In genomic region chrIII:8411976-8412375, ce11 we compare ENCODE assay signal across 4 worm cellular contexts.
TF ChIP-seq lines count a peak whose summit lies in the region.

No protein-coding gene starts in this region.

TF ChIP-seq in whole organism, L2 larva, 48 proteins besides CTCF, POLR2A, EP300 and RAD21 (continues in another document):
- TF ChIP-seq nhr-6 (tag; optimal IDR thresholded peaks at IDR 0.05; lab: Kevin White, UChicago) (peak; percentile 49), egl-27 (tag; optimal IDR thresholded peaks at IDR 0.05; lab: Kevin White, UChicago) (peak; percentile 28), nhr-23 (tag; optimal IDR thresholded peaks at IDR 0.05; lab: Kevin White, UChicago) (no peak), elt-3 (tag; optimal IDR thresholded peaks at IDR 0.05; lab: Kevin White, UChicago) (no peak), ama-1 (optimal IDR thresholded peaks at IDR 0.05; lab: Kevin White, UChicago) (peak; percentile 38), Y55F3AM.14 (GFP tag; optimal IDR thresholded peaks at IDR 0.05; lab: Kevin White, UChicago) (peak; percentile 62), skn-1 (tag; optimal IDR thresholded peaks at IDR 0.05; lab: Kevin White, UChicago) (peak; percentile 8), dmd-4 (tag; optimal IDR thresholded peaks at IDR 0.05; lab: Kevin White, UChicago) (no peak), sma-3 (GFP tag; optimal IDR thresholded peaks at IDR 0.05; lab: Kevin White, UChicago) (peak; percentile 36), ceh-16 (tag; optimal IDR thresholded peaks at IDR 0.05; lab: Kevin White, UChicago) (no peak), sma-9 (GFP tag; optimal IDR thresholded peaks at IDR 0.05; lab: Kevin White, UChicago) (peak; percentile 44), sma-9 (tag; optimal IDR thresholded peaks at IDR 0.05; lab: Kevin White, UChicago) (no peak), lin-11 (tag; optimal IDR thresholded peaks at IDR 0.05; lab: Kevin White, UChicago) (peak; percentile 20), mdl-1 (tag; optimal IDR thresholded peaks at IDR 0.05; lab: Kevin White, UChicago) (peak in 1 of 2 experiments; percentile 28), nhr-12 (tag; optimal IDR thresholded peaks at IDR 0.05; lab: Kevin White, UChicago) (no peak), blmp-1 (tag; optimal IDR thresholded peaks at IDR 0.05; lab: Kevin White, UChicago; ENCODE audit: insufficient read depth) (peak; percentile 25), crh-2 (tag; optimal IDR thresholded peaks at IDR 0.05; lab: Kevin White, UChicago) (peak; percentile 91), nhr-237 (tag; optimal IDR thresholded peaks at IDR 0.05; lab: Kevin White, UChicago) (no peak), lin-39 (tag; optimal IDR thresholded peaks at IDR 0.05; lab: Kevin White, UChicago) (no peak), nhr-25 (tag; optimal IDR thresholded peaks at IDR 0.05; lab: Kevin White, UChicago) (peak; percentile 88), elt-1 (tag; optimal IDR thresholded peaks at IDR 0.05; lab: Kevin White, UChicago) (no peak), sem-4 (tag; optimal IDR thresholded peaks at IDR 0.05; lab: Kevin White, UChicago) (peak; percentile 66), unc-62 (GFP tag; optimal IDR thresholded peaks at IDR 0.05; lab: Kevin White, UChicago) (no peak)

TF ChIP-seq in whole organism, L4 larva, 104 proteins besides CTCF, POLR2A, EP300 and RAD21 (continues in another document):
- TF ChIP-seq ceh-44 (GFP tag; IDR thresholded peaks at IDR 0.05; lab: Robert Waterston, UW), result no peak
- peak; percentile 66 to 95 for TF ChIP-seq lsy-2 (tag; optimal IDR thresholded peaks at IDR 0.05; lab: Kevin White, UChicago)
- peak in 1 of 2 experiments; percentile 96 for TF ChIP-seq unc-62 (GFP tag; optimal IDR thresholded peaks at IDR 0.05 in 1 of 2; lab: Kevin White, UChicago)
- TF ChIP-seq unc-62 (tag; optimal IDR thresholded peaks at IDR 0.05; lab: Kevin White, UChicago), result no peak
- peak; percentile 93 for TF ChIP-seq mep-1 (tag; optimal IDR thresholded peaks at IDR 0.05; lab: Kevin White, UChicago)
- TF ChIP-seq Y105C5A.15 (GFP tag; IDR thresholded peaks at IDR 0.05; lab: Robert Waterston, UW), result no peak
- TF ChIP-seq rbr-2 (tag; optimal IDR thresholded peaks at IDR 0.05; lab: Kevin White, UChicago), result peak; percentile 80
- TF ChIP-seq php-3 (GFP tag; IDR thresholded peaks at IDR 0.05; lab: Robert Waterston, UW), result 0 out of 2 replicates have a peak, but pooled peaks have one; percentile 22
- peak; percentile 1 for TF ChIP-seq nhr-25 (tag; optimal IDR thresholded peaks at IDR 0.05; lab: Kevin White, UChicago; ENCODE audit: borderline replicate concordance, insufficient read depth)
- peak; percentile 25; the same call in 1 of the 2 replicates for TF ChIP-seq T26A8.4 (GFP tag; IDR thresholded peaks at IDR 0.05; lab: Robert Waterston, UW)
- TF ChIP-seq daf-19 (GFP tag; conservative IDR thresholded peaks at IDR 0.05; lab: Robert Waterston, UW), result no peak
- TF ChIP-seq hlh-11 (tag; optimal IDR thresholded peaks at IDR 0.05; lab: Kevin White, UChicago), result peak; percentile 90
- TF ChIP-seq lim-7 (GFP tag; IDR thresholded peaks at IDR 0.05; lab: Robert Waterston, UW), result no peak; the same call in 1 of the 2 replicates
- TF ChIP-seq ztf-7 (tag; optimal IDR thresholded peaks at IDR 0.05; lab: Kevin White, UChicago), result peak; percentile 42
- TF ChIP-seq fkh-10 (GFP tag; optimal IDR thresholded peaks at IDR 0.05; lab: Kevin White, UChicago), result peak; percentile 2
- TF ChIP-seq dmd-9 (GFP tag; IDR thresholded peaks at IDR 0.05; lab: Robert Waterston, UW), result 0 out of 2 replicates have a peak, but pooled peaks have one; percentile 8
- TF ChIP-seq aly-2 (tag; optimal IDR thresholded peaks at IDR 0.05; lab: Kevin White, UChicago), result no peak
- TF ChIP-seq snpc-1.2 (GFP tag; IDR thresholded peaks at IDR 0.05; lab: Robert Waterston, UW), result no peak
- peak; percentile 74 for TF ChIP-seq mes-2 (tag; optimal IDR thresholded peaks at IDR 0.05; lab: Kevin White, UChicago; ENCODE audit: poor library complexity, severe bottlenecking)
- peak; percentile 26; the same call in 1 of the 2 replicates for TF ChIP-seq ceh-20 (GFP tag; IDR thresholded peaks at IDR 0.05; lab: Robert Waterston, UW)
- TF ChIP-seq nhr-102 (tag; optimal IDR thresholded peaks at IDR 0.05; lab: Kevin White, UChicago), result peak; percentile 29
- no peak for TF ChIP-seq jun-1 (tag; optimal IDR thresholded peaks at IDR 0.05; lab: Kevin White, UChicago)

TF ChIP-seq in whole organism, late embryonic, 69 proteins besides CTCF, POLR2A, EP300 and RAD21 (continues in another document):
- TF ChIP-seq unc-55 (GFP tag; optimal IDR thresholded peaks at IDR 0.05; lab: Kevin White, UChicago) (peak; percentile 93), ceh-22 (tag; optimal IDR thresholded peaks at IDR 0.05; lab: Kevin White, UChicago) (no peak), ceh-45 (GFP tag; IDR thresholded peaks at IDR 0.05; lab: Robert Waterston, UW) (no peak), gmeb-2 (tag; optimal IDR thresholded peaks at IDR 0.05; lab: Kevin White, UChicago) (no peak), pha-2 (tag; optimal IDR thresholded peaks at IDR 0.05; lab: Kevin White, UChicago) (no peak), dve-1 (tag; optimal IDR thresholded peaks at IDR 0.05; lab: Kevin White, UChicago) (peak; percentile 27), nfya-1 (tag; optimal IDR thresholded peaks at IDR 0.05; lab: Kevin White, UChicago) (peak; percentile 91), syd-9 (tag; optimal IDR thresholded peaks at IDR 0.05; lab: Kevin White, UChicago) (no peak), ceh-2 (tag; optimal IDR thresholded peaks at IDR 0.05; lab: Kevin White, UChicago) (peak; percentile 13), rnt-1 (tag; optimal IDR thresholded peaks at IDR 0.05; lab: Kevin White, UChicago) (no peak), ceh-31 (tag; optimal IDR thresholded peaks at IDR 0.05; lab: Kevin White, UChicago) (peak; percentile 75), tbx-2 (tag; optimal IDR thresholded peaks at IDR 0.05; lab: Kevin White, UChicago) (peak; percentile 12), ceh-9 (tag; optimal IDR thresholded peaks at IDR 0.05; lab: Kevin White, UChicago) (no peak), che-1 (tag; optimal IDR thresholded peaks at IDR 0.05; lab: Kevin White, UChicago) (no peak), pat-9 (tag; optimal IDR thresholded peaks at IDR 0.05; lab: Kevin White, UChicago) (no peak), nhr-11 (tag; optimal IDR thresholded peaks at IDR 0.05; lab: Kevin White, UChicago) (no peak), K02D7.2 (tag; optimal IDR thresholded peaks at IDR 0.05; lab: Kevin White, UChicago) (no peak), ref-2 (tag; optimal IDR thresholded peaks at IDR 0.05; lab: Kevin White, UChicago) (peak; percentile 67), ama-1 (optimal IDR thresholded peaks at IDR 0.05; lab: Kevin White, UChicago) (no peak), unc-86 (tag; optimal IDR thresholded peaks at IDR 0.05; lab: Kevin White, UChicago) (no peak), hlh-15 (tag; optimal IDR thresholded peaks at IDR 0.05; lab: Kevin White, UChicago) (no peak), unc-42 (tag; optimal IDR thresholded peaks at IDR 0.05; lab: Kevin White, UChicago) (peak; percentile 46), ets-4 (tag; optimal IDR thresholded peaks at IDR 0.05; lab: Kevin White, UChicago) (peak; percentile 13), odd-2 (tag; optimal IDR thresholded peaks at IDR 0.05; lab: Kevin White, UChicago) (no peak), pha-4 (tag; optimal IDR thresholded peaks at IDR 0.05; lab: Kevin White, UChicago) (no peak), ttx-3 (tag; optimal IDR thresholded peaks at IDR 0.05; lab: Kevin White, UChicago) (no peak)

TF ChIP-seq in whole organism, mixed stage, embryonic, 35 proteins besides CTCF, POLR2A, EP300 and RAD21:
- TF ChIP-seq mep-1 (tag; optimal IDR thresholded peaks at IDR 0.05; lab: Kevin White, UChicago) (peak; percentile 74), ces-1 (GFP tag; optimal IDR thresholded peaks at IDR 0.05; lab: Kevin White, UChicago) (peak; percentile 77), drap-1 (GFP tag; optimal IDR thresholded peaks at IDR 0.05; lab: Kevin White, UChicago) (peak; percentile 5), hlh-1 (tag; optimal IDR thresholded peaks at IDR 0.05; lab: Kevin White, UChicago) (peak; percentile 70), elt-3 (tag; optimal IDR thresholded peaks at IDR 0.05; lab: Kevin White, UChicago) (no peak), unc-120 (tag; optimal IDR thresholded peaks at IDR 0.05; lab: Kevin White, UChicago; ENCODE audit: poor library complexity, severe bottlenecking) (peak; percentile 31), nhr-2 (tag; optimal IDR thresholded peaks at IDR 0.05; lab: Kevin White, UChicago) (peak; percentile 30), nhr-237 (tag; optimal IDR thresholded peaks at IDR 0.05; lab: Kevin White, UChicago) (peak; percentile 47), ceh-83 (GFP tag; optimal IDR thresholded peaks at IDR 0.05; lab: Kevin White, UChicago) (no peak), snpc-4 (tag; optimal IDR thresholded peaks at IDR 0.05; lab: Kevin White, UChicago) (no peak), ham-2 (GFP tag; optimal IDR thresholded peaks at IDR 0.05; lab: Kevin White, UChicago) (peak; percentile 30), sem-2 (GFP tag; optimal IDR thresholded peaks at IDR 0.05; lab: Kevin White, UChicago) (no peak), unc-62 (GFP tag; optimal IDR thresholded peaks at IDR 0.05; lab: Kevin White, UChicago) (peak; percentile 90), sptf-1 (tag; optimal IDR thresholded peaks at IDR 0.05; lab: Kevin White, UChicago) (peak; percentile 46), tbx-8 (GFP tag; optimal IDR thresholded peaks at IDR 0.05; lab: Kevin White, UChicago) (no peak), mls-2 (tag; optimal IDR thresholded peaks at IDR 0.05; lab: Kevin White, UChicago) (peak; percentile 62), lsy-2 (tag; optimal IDR thresholded peaks at IDR 0.05; lab: Kevin White, UChicago) (peak; percentile 80)
